Worm (Caenorhabditis elegans) whole organism, L2 larva: ENCODE data around the gene K08H2.7.

Experiments used
- C34F6.9 ChIP-seq: fragments of 150-350 bp; optimal IDR thresholded peaks from 2 replicates; lab custom pipeline; 2014; ENCODE audit warnings: missing biosample characterization, missing genetic modification characterization
- F13H6.1 ChIP-seq: sonication (generic microtip); optimal IDR thresholded peaks from 2 replicates; lab custom pipeline; 2016; ENCODE audit warnings: missing genetic modification characterization, missing compliant biosample characterization
- R02D3.7 ChIP-seq: fragments of 150-350 bp; optimal IDR thresholded peaks from 2 replicates; lab custom pipeline; 2014; ENCODE audit warnings: missing biosample characterization, missing genetic modification characterization
- Y55F3AM.14 ChIP-seq: fragments of 200-800 bp; sonication (Bioruptor generic); optimal IDR thresholded peaks from 2 replicates; lab custom pipeline; 2018; ENCODE audit warnings: mild to moderate bottlenecking, missing genetic modification characterization, missing compliant biosample characterization
- aly-2 ChIP-seq: fragments of 150-350 bp; optimal IDR thresholded peaks from 2 replicates; lab custom pipeline; 2014; ENCODE audit warnings: missing biosample characterization, missing genetic modification characterization
- ama-1 ChIP-seq: fragments of 150-350 bp; optimal IDR thresholded peaks from 2 replicates; lab custom pipeline; 2018; ENCODE audit warnings: inconsistent platforms
- blmp-1 ChIP-seq: sonication (generic microtip); optimal IDR thresholded peaks from 2 replicates; lab custom pipeline; 2017; ENCODE audit warnings: missing genetic modification characterization, mild to moderate bottlenecking, missing compliant biosample characterization, antibody characterized with exemption, moderate library complexity; ENCODE audit not compliant: insufficient read depth
- dmd-4 ChIP-seq: sonication (generic microtip); optimal IDR thresholded peaks from 2 replicates; lab custom pipeline; 2017; ENCODE audit warnings: missing biosample characterization, missing genetic modification characterization
- elt-1 ChIP-seq: fragments of 150-350 bp; optimal IDR thresholded peaks from 2 replicates; lab custom pipeline; 2014; ENCODE audit warnings: missing biosample characterization, missing genetic modification characterization
- elt-3 ChIP-seq: sonication (generic microtip); optimal IDR thresholded peaks from 2 replicates; lab custom pipeline; 2017; ENCODE audit warnings: missing biosample characterization, missing genetic modification characterization
- gmeb-1 ChIP-seq: fragments of 150-350 bp; optimal IDR thresholded peaks from 2 replicates; lab custom pipeline; 2014; ENCODE audit warnings: missing biosample characterization, missing genetic modification characterization
- lin-13 ChIP-seq: fragments of 150-350 bp; optimal IDR thresholded peaks from 2 replicates; lab custom pipeline; 2014; ENCODE audit warnings: missing biosample characterization, missing genetic modification reagents, missing genetic modification characterization
- lin-39 ChIP-seq: fragments of 150-350 bp; optimal IDR thresholded peaks from 2 replicates; lab custom pipeline; 2014; ENCODE audit warnings: missing biosample characterization, missing genetic modification reagents, missing genetic modification characterization
- lsy-2 ChIP-seq, 2 experiments: fragments of 150-350 bp in 1 of 2; sonication (generic microtip) in 1 of 2; optimal IDR thresholded peaks; 2 replicates each; lab custom pipeline; 2014 to 2017; ENCODE audit warnings: missing biosample characterization in 2 of 2, missing genetic modification characterization in 2 of 2
- mbf-1 ChIP-seq: sonication (generic microtip); optimal IDR thresholded peaks from 2 replicates; lab custom pipeline; 2017; ENCODE audit warnings: missing biosample characterization, missing genetic modification characterization
- mdl-1 ChIP-seq, 2 experiments: fragments of 150-350 bp in 1 of 2; sonication (generic microtip) in 1 of 2; optimal IDR thresholded peaks; 2 replicates each; lab custom pipeline; 2017; ENCODE audit warnings: missing biosample characterization in 2 of 2, missing genetic modification characterization in 2 of 2
- nhr-10 ChIP-seq: sonication (generic microtip); optimal IDR thresholded peaks from 2 replicates; lab custom pipeline; 2017; ENCODE audit warnings: missing biosample characterization, missing genetic modification characterization
- nhr-11 ChIP-seq: fragments of 150-350 bp; optimal IDR thresholded peaks from 2 replicates; lab custom pipeline; 2014; ENCODE audit warnings: missing biosample characterization, missing genetic modification characterization
- nhr-129 ChIP-seq: fragments of 150-350 bp; optimal IDR thresholded peaks from 2 replicates; lab custom pipeline; 2014; ENCODE audit warnings: missing biosample characterization, missing genetic modification characterization
- nhr-237 ChIP-seq: fragments of 150-350 bp; optimal IDR thresholded peaks from 2 replicates; lab custom pipeline; 2014; ENCODE audit warnings: missing biosample characterization, missing genetic modification characterization
- nhr-25 ChIP-seq: fragments of 150-350 bp; sonication (generic microtip); optimal IDR thresholded peaks from 3 replicates; lab custom pipeline; 2014; ENCODE audit warnings: missing biosample characterization, missing genetic modification characterization
- nhr-6 ChIP-seq: fragments of 150-350 bp; optimal IDR thresholded peaks from 2 replicates; lab custom pipeline; 2014; ENCODE audit warnings: missing biosample characterization, missing genetic modification characterization
- nhr-77 ChIP-seq: fragments of 150-350 bp; optimal IDR thresholded peaks from 2 replicates; lab custom pipeline; 2014; ENCODE audit warnings: missing biosample characterization, missing genetic modification characterization
- peb-1 ChIP-seq: fragments of 150-350 bp; optimal IDR thresholded peaks from 2 replicates; lab custom pipeline; 2014; ENCODE audit warnings: missing biosample characterization, missing genetic modification characterization
- sem-4 ChIP-seq: fragments of 150-350 bp; optimal IDR thresholded peaks from 2 replicates; lab custom pipeline; 2014; ENCODE audit warnings: missing biosample characterization, missing genetic modification reagents, missing genetic modification characterization
- skn-1 ChIP-seq: sonication (generic microtip); optimal IDR thresholded peaks from 2 replicates; lab custom pipeline; 2017; ENCODE audit warnings: missing biosample characterization, missing genetic modification characterization
- sma-3 ChIP-seq: sonication (generic microtip); optimal IDR thresholded peaks from 2 replicates; lab custom pipeline; 2016; ENCODE audit warnings: missing genetic modification reagents, missing genetic modification characterization, missing compliant biosample characterization
- unc-39 ChIP-seq: fragments of 150-350 bp; optimal IDR thresholded peaks from 2 replicates; lab custom pipeline; 2014; ENCODE audit warnings: missing biosample characterization, missing genetic modification characterization
- unc-55 ChIP-seq: fragments of 150-350 bp; sonication (generic microtip); optimal IDR thresholded peaks from 3 replicates; lab custom pipeline; 2014; ENCODE audit warnings: missing biosample characterization, missing genetic modification reagents, missing genetic modification characterization
- zag-1 ChIP-seq: fragments of 150-350 bp; optimal IDR thresholded peaks from 2 replicates; lab custom pipeline; 2014; ENCODE audit warnings: missing biosample characterization, missing genetic modification characterization
- ztf-1 ChIP-seq: fragments of 200-800 bp; sonication (Bioruptor generic); conservative IDR thresholded peaks from 2 replicates; pipeline ENCODE4 v1.3.6; 2022; ENCODE audit warnings: missing genetic modification characterization, missing compliant biosample characterization
- ztf-11 ChIP-seq: sonication (generic microtip); optimal IDR thresholded peaks from 2 replicates; lab custom pipeline; 2017; ENCODE audit warnings: missing biosample characterization, missing genetic modification characterization
- ztf-4 ChIP-seq: fragments of 150-350 bp; optimal IDR thresholded peaks from 2 replicates; lab custom pipeline; 2014; ENCODE audit warnings: missing biosample characterization, missing genetic modification characterization

K08H2.7 gene

DNA sequence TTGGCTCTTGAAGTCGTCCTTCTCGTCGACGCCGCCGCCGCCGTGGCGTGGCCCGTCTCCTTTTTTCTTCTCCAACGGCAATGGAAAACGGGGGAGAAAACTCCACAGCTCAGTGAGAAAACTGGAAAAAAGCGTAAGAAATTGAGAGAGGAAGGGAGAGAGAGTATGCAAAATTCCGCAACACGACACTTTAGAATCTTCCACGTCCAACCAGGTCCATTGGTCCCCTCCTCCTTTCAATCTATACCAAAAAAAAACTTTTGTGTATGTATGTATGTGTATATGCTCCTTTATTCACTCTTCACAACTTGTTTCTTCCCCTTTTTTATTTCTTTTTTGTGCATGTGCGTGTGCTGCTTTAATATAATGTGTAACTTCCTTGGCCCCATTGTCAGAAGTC is 39.2 kb downstream of the K08H2.7 start:
- TF ChIP-seq unc-55 (GFP tag; lab: Kevin White, UChicago) (peak; percentile 19), blmp-1 (no peak), lsy-2 (tag; optimal IDR thresholded peaks at IDR 0.05; lab: Kevin White, UChicago) (peak in 1 of 2 experiments; percentile 5)

- TF ChIP-seq F13H6.1 (tag; lab: Kevin White, UChicago), result peak; percentile 12
- TF ChIP-seq Y55F3AM.14 (GFP tag; lab: Kevin White, UChicago), result peak; percentile 66
- peak; percentile 18 for TF ChIP-seq C34F6.9 (tag; lab: Kevin White, UChicago)
- no peak for TF ChIP-seq aly-2 (tag; lab: Kevin White, UChicago)
- TF ChIP-seq ama-1 (lab: Kevin White, UChicago), result no peak
- TF ChIP-seq nhr-129 (tag; lab: Kevin White, UChicago), result peak; percentile 14
- TF ChIP-seq, all 48 proteins: peak for 4
Observed at ce11 chrX:13206911-13207310, 41.3 kb downstream of the K08H2.7 start.

DNA sequence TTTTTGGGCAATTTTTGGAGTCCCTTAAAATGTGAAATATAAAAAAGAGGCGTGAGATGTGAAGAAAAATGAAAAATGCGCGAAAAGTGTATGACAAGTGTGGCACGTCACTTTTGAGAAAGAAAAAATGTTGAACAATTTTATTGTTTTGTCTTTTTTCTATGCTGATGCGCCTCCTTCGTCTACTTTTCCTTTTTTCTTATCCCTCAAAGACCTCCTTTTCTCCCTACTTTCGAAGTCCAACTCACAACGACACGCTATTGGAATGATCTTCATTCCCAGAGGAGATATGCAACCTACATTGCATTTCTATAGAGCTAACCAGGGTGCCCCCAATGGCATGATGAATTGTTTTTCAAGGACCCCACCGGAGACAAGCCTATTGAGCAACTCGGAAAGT is 42.2 kb downstream of the K08H2.7 start:
- TF ChIP-seq skn-1 (no peak), zag-1 (tag; lab: Kevin White, UChicago) (peak; percentile 30), C34F6.9 (tag; lab: Kevin White, UChicago) (peak; percentile 2)

DNA sequence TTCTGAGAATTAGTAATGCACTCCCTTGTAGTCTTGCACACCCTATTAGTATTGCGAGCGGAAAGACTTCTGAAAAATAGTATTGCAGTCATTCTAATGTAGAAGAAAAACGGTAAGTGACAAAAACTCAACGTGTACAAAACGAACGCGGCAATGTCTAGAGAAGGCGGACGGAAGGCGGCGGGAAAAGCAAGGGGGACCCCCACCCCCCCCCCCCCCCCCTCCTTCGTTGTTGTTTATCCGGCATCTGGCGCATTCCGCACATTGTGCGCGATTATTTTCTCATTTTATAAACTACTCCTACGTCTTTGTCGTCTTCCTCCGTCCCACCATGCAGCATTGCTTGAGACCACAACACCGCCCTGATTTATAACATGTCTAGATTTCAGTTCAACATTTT is 45.9 kb downstream of the K08H2.7 start:
- no peak for TF ChIP-seq unc-39 (tag; lab: Kevin White, UChicago)
- no peak for TF ChIP-seq Y55F3AM.14 (GFP tag; lab: Kevin White, UChicago)
- TF ChIP-seq lin-13 (GFP tag; lab: Kevin White, UChicago), result no peak
- no peak for TF ChIP-seq R02D3.7 (tag; lab: Kevin White, UChicago)
- TF ChIP-seq sem-4 (tag; lab: Kevin White, UChicago), result no peak
- no peak for TF ChIP-seq ztf-4 (tag; lab: Kevin White, UChicago)
- no peak for TF ChIP-seq lsy-2 (tag; optimal IDR thresholded peaks at IDR 0.05; lab: Kevin White, UChicago)
- TF ChIP-seq unc-55 (GFP tag; lab: Kevin White, UChicago), result no peak
- no peak for TF ChIP-seq zag-1 (tag; lab: Kevin White, UChicago)
- TF ChIP-seq mdl-1 (tag; optimal IDR thresholded peaks at IDR 0.05; lab: Kevin White, UChicago), result no peak
- no peak for TF ChIP-seq sma-3
- no peak for TF ChIP-seq lin-39 (tag; lab: Kevin White, UChicago)
- no peak for TF ChIP-seq ztf-11

DNA sequence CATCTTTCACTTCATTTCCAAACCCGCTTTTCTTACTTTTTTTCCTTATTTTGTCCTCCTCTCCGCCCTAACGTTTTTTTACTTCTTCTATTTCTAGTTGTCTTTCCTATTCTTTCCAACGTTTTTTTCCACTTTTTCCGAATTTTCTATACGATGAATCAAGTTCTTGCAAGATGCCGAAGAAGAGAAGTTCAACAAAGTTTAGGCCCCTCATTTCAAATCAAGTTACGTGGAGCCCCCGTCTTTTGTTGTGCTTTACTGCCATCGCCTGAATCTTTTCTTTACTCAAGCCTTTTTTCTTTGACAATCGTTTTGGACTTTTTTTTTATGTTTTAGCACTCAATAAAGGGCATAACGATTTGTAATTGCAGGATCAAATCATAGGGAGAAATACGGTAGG is 46.8 kb downstream of the K08H2.7 start, which contains the start of gene unc-9:
TSS of gene unc-9 (plus strand) at position 370 of the 400 bp plus-strand sequence.
- TF ChIP-seq ztf-11 (no peak), gmeb-1 (tag; lab: Kevin White, UChicago) (no peak), sma-3 (no peak), nhr-25 (no peak), ama-1 (lab: Kevin White, UChicago) (no peak), aly-2 (tag; lab: Kevin White, UChicago) (no peak), sem-4 (tag; lab: Kevin White, UChicago) (no peak), peb-1 (no peak), unc-55 (GFP tag; lab: Kevin White, UChicago) (no peak)
- TF ChIP-seq, all 48 proteins: peak for 0

ce11 chrX:13200312-13200711 is 47.9 kb downstream of the K08H2.7 start:
- TF ChIP-seq nhr-6 (tag; lab: Kevin White, UChicago), result no peak
- no peak for TF ChIP-seq elt-3 (tag; lab: Kevin White, UChicago)
- TF ChIP-seq F13H6.1 (tag; lab: Kevin White, UChicago), result peak; percentile 8
- TF ChIP-seq ztf-1, result no peak
- TF ChIP-seq aly-2 (tag; lab: Kevin White, UChicago), result no peak
- no peak for TF ChIP-seq skn-1
- no peak for TF ChIP-seq nhr-10 (tag; lab: Kevin White, UChicago)
- TF ChIP-seq nhr-11, result no peak
- TF ChIP-seq lin-39 (tag; lab: Kevin White, UChicago), result no peak
- TF ChIP-seq nhr-129 (tag; lab: Kevin White, UChicago), result peak; percentile 1
- TF ChIP-seq elt-1 (tag; lab: Kevin White, UChicago), result no peak
- no peak for TF ChIP-seq nhr-77 (tag; lab: Kevin White, UChicago)

DNA sequence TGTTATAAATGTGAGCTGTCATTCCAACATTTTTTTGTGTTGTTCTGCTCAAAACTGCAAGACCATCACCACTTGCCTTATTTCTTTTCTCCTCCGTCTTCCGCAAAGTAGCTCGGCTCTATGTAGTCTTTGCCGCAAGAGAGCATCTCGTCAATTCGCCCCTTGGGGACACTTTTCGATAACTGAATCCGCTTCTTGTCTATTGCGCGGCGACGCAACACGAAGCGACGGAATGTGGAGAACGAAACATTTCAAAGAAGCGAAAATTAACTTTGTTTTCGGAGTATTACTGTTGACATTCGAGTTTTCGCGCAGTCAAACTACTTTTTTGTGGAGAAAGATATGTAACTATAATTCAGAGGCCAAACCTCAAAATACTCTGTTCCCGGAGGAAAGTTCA is 50.1 kb downstream of the K08H2.7 start:
- TF ChIP-seq C34F6.9 (tag; lab: Kevin White, UChicago), result no peak
- TF ChIP-seq dmd-4 (tag; lab: Kevin White, UChicago), result no peak
- TF ChIP-seq F13H6.1 (tag; lab: Kevin White, UChicago), result no peak
- TF ChIP-seq nhr-77 (tag; lab: Kevin White, UChicago), result no peak
- no peak for TF ChIP-seq unc-39 (tag; lab: Kevin White, UChicago)
- no peak for TF ChIP-seq ztf-4 (tag; lab: Kevin White, UChicago)
- TF ChIP-seq sma-3, result no peak
- no peak for TF ChIP-seq lin-39 (tag; lab: Kevin White, UChicago)
- no peak for TF ChIP-seq gmeb-1 (tag; lab: Kevin White, UChicago)
- TF ChIP-seq R02D3.7 (tag; lab: Kevin White, UChicago), result no peak
- TF ChIP-seq nhr-237, result no peak
- no peak for TF ChIP-seq mbf-1
- TF ChIP-seq zag-1 (tag; lab: Kevin White, UChicago), result no peak
- no peak for TF ChIP-seq skn-1
- no peak for TF ChIP-seq nhr-10 (tag; lab: Kevin White, UChicago)
